Fruit fly (Drosophila melanogaster): ENCODE data around the gene Ucp4C.
A peak's percentile ranks its signal among the peaks of the same experiment; 100 is the strongest.

Gene Ucp4C

dm6 chr2L:5948775-5949526 lies 19.4 kb upstream of the Ucp4C start, which contains the start of gene CG9044 (continued):
- TF ChIP-seq CG15011 (GFP tag; optimal IDR thresholded peaks at IDR 0.05), result no peak
- TF ChIP-seq CG4820 (GFP tag; optimal IDR thresholded peaks at IDR 0.05), result peak; percentile 39
- no peak for TF ChIP-seq CG10321 (GFP tag; IDR thresholded peaks at IDR 0.05)
- no peak for TF ChIP-seq Hr78 (GFP tag; optimal IDR thresholded peaks at IDR 0.05)
- peak; percentile 76 for TF ChIP-seq pho (GFP tag; optimal IDR thresholded peaks at IDR 0.05)
- TF ChIP-seq CG6689 (GFP tag; IDR thresholded peaks at IDR 0.05), result no peak
- TF ChIP-seq CG9932 (GFP tag; IDR thresholded peaks at IDR 0.05), result peak; percentile 80
- TF ChIP-seq Lhr (GFP tag; optimal IDR thresholded peaks at IDR 0.05), result peak; percentile 46
- peak; percentile 97 for TF ChIP-seq CG17385 (GFP tag; optimal IDR thresholded peaks at IDR 0.05)
- peak; percentile 66 for TF ChIP-seq pnt (GFP tag; optimal IDR thresholded peaks at IDR 0.05)
- no peak for TF ChIP-seq gsb (GFP tag; IDR thresholded peaks at IDR 0.05)
- TF ChIP-seq CG1024 (GFP tag; IDR thresholded peaks at IDR 0.05), result no peak
- TF ChIP-seq nerfin-1 (tag; optimal IDR thresholded peaks at IDR 0.05), result no peak
- peak; percentile 89 for TF ChIP-seq CG14860 (GFP tag; IDR thresholded peaks at IDR 0.05; ENCODE audit: partially characterized antibody)
- peak; percentile 79 for TF ChIP-seq HLH54F (GFP tag; optimal IDR thresholded peaks at IDR 0.05)
- TF ChIP-seq Xbp1 (GFP tag; optimal IDR thresholded peaks at IDR 0.05), result peak; percentile 71
- 0 out of 3 replicates have a peak, but pooled peaks have one; percentile 9 for TF ChIP-seq CG2889 (GFP tag; IDR thresholded peaks at IDR 0.05)
- no peak for TF ChIP-seq Nf-YB (GFP tag; optimal IDR thresholded peaks at IDR 0.05)
- no peak for TF ChIP-seq CG10147 (GFP tag; optimal IDR thresholded peaks at IDR 0.05)
- TF ChIP-seq CG14441 (GFP tag; IDR thresholded peaks at IDR 0.05), result 0 out of 2 replicates have a peak, but pooled peaks have one; percentile 24
- no peak for TF ChIP-seq fd64A (GFP tag; optimal IDR thresholded peaks at IDR 0.05)
- peak; percentile 8 for TF ChIP-seq Sry-β (GFP tag; optimal IDR thresholded peaks at IDR 0.05)
- TF ChIP-seq CG12155 (GFP tag; optimal IDR thresholded peaks at IDR 0.05), result peak; percentile 57
- peak; percentile 76 for TF ChIP-seq tna (GFP tag; IDR thresholded peaks at IDR 0.05; ENCODE audit: partially characterized antibody)
- no peak for TF ChIP-seq aop (GFP tag; IDR thresholded peaks at IDR 0.05)
- TF ChIP-seq CG3847 (GFP tag; IDR thresholded peaks at IDR 0.05), result peak; percentile 64; the same call in 1 of the 2 replicates
- no peak for TF ChIP-seq br (optimal IDR thresholded peaks at IDR 0.05)
- TF ChIP-seq CG18599 (GFP tag; optimal IDR thresholded peaks at IDR 0.05), result no peak
- TF ChIP-seq CG16815 (GFP tag; optimal IDR thresholded peaks at IDR 0.05), result peak; percentile 21
- TF ChIP-seq org-1 (GFP tag; optimal IDR thresholded peaks at IDR 0.05), result no peak
- no peak for TF ChIP-seq pita (GFP tag; optimal IDR thresholded peaks at IDR 0.05)
- TF ChIP-seq Sox102F (GFP tag; optimal IDR thresholded peaks at IDR 0.05), result no peak
- TF ChIP-seq CG8290 (GFP tag; optimal IDR thresholded peaks at IDR 0.05), result peak; percentile 60
- no peak for TF ChIP-seq CG8290 (tag; optimal IDR thresholded peaks at IDR 0.05)
- TF ChIP-seq ERR (GFP tag; optimal IDR thresholded peaks at IDR 0.05), result no peak
- TF ChIP-seq CkIIα-i1 (GFP tag; IDR thresholded peaks at IDR 0.05), result no peak
- peak; percentile 91 for TF ChIP-seq inv (GFP tag; IDR thresholded peaks at IDR 0.05; ENCODE audit: partially characterized antibody)
- no peak for TF ChIP-seq usp (GFP tag; optimal IDR thresholded peaks at IDR 0.05)
- no peak for TF ChIP-seq CG16779 (GFP tag; IDR thresholded peaks at IDR 0.05)
- peak; percentile 70 for TF ChIP-seq jumu (GFP tag; optimal IDR thresholded peaks at IDR 0.05)
- no peak for TF ChIP-seq CG43689 (GFP tag; IDR thresholded peaks at IDR 0.05)
- peak; percentile 67 for TF ChIP-seq bab2 (GFP tag; optimal IDR thresholded peaks at IDR 0.05)
- peak; percentile 17 for TF ChIP-seq trem (tag; optimal IDR thresholded peaks at IDR 0.05)
- TF ChIP-seq CG3407 (GFP tag; optimal IDR thresholded peaks at IDR 0.05), result no peak
- peak; percentile 18 for TF ChIP-seq CG11398 (GFP tag; optimal IDR thresholded peaks at IDR 0.05)
- TF ChIP-seq CG11504 (tag; optimal IDR thresholded peaks at IDR 0.05), result no peak
- no peak for TF ChIP-seq CG8388 (GFP tag; optimal IDR thresholded peaks at IDR 0.05)
- TF ChIP-seq z (GFP tag; IDR thresholded peaks at IDR 0.05), result no peak
- TF ChIP-seq CG13894 (tag; optimal IDR thresholded peaks at IDR 0.05), result no peak
- no peak for TF ChIP-seq CG11695 (GFP tag; IDR thresholded peaks at IDR 0.05)
